Fruit fly (Drosophila melanogaster): ENCODE data around the gene cona.

Gene cona

DNA sequence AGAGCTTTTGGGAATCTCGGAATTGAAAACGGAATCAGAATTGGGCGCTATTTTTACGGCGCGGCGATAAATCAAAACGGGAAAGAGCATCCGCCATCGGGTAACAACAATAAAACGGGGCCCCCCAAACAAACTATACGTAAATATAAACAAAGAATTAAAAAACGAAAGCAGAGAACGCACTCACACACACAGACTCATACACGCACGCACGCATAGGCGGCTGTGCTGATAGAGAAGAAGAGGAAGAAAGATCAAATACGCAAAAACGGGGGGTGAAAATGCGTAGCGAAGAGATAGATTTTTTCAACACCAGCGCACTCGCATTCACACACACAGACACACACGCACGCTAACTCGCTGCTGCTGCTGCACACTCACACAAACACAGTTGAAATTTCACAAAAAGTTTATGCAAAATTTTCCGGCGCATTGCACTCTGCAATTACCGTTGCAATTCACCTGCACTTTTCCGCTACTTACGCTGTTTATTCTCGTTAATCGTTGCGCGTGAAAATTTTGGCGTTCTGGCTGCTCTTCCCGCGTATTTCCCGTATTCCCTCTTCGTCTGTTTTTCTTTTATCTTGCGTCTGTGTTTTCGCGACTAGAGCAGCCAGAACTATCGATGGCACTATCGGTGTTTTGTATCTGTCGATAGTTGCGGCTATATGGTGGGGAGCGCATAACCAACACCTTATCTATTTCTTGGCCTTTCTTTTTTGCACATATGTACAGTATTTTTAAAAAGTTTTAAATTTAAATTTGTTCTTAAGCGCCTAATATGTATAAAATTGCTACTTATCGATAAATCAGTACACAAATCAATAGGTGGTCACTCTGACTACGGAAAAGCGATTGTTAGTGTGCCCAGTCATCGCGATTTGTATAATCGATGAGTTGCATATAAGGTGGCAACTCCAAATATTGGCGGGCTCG lies 26.9 kb downstream of the cona start, which contains the start of gene CG31122 (continued):
- peak; percentile 36 for TF ChIP-seq CG4617 (GFP tag; optimal IDR thresholded peaks at IDR 0.05; ENCODE audit: borderline replicate concordance)
- no peak for TF ChIP-seq CG1832 (GFP tag; optimal IDR thresholded peaks at IDR 0.05)
- TF ChIP-seq Fer2 (tag; optimal IDR thresholded peaks at IDR 0.05): no peak
- TF ChIP-seq maf-S (GFP tag; optimal IDR thresholded peaks at IDR 0.05): peak; percentile 32
- TF ChIP-seq Bdp1 (GFP tag; optimal IDR thresholded peaks at IDR 0.05): peak; percentile 20
- TF ChIP-seq zfh1 (GFP tag; IDR thresholded peaks at IDR 0.05): 0 out of 3 replicates have a peak, but pooled peaks have one; percentile 12
- peak; percentile 47 for TF ChIP-seq B-H2 (GFP tag; optimal IDR thresholded peaks at IDR 0.05)
- peak; percentile 67 for TF ChIP-seq CG15514 (GFP tag; optimal IDR thresholded peaks at IDR 0.05)
- TF ChIP-seq CG9437 (GFP tag; optimal IDR thresholded peaks at IDR 0.05): no peak
- TF ChIP-seq Hr3 (GFP tag; optimal IDR thresholded peaks at IDR 0.05): peak; percentile 43
- TF ChIP-seq CG17802 (tag; optimal IDR thresholded peaks at IDR 0.05): no peak
- TF ChIP-seq dmrt11E (tag; optimal IDR thresholded peaks at IDR 0.05): peak; percentile 44
- TF ChIP-seq sisA (GFP tag; IDR thresholded peaks at IDR 0.05): peak; percentile 47; the same call in 1 of the 2 replicates
- TF ChIP-seq pnt (GFP tag; optimal IDR thresholded peaks at IDR 0.05): no peak
- TF ChIP-seq CG4730 (GFP tag; IDR thresholded peaks at IDR 0.05): no peak
- TF ChIP-seq CG17361 (GFP tag; IDR thresholded peaks at IDR 0.05): no peak; the same call in 2 of the 3 replicates
- no peak for TF ChIP-seq CG14014 (GFP tag; IDR thresholded peaks at IDR 0.05)
- no peak for TF ChIP-seq PHDP (tag; optimal IDR thresholded peaks at IDR 0.05)
- peak; percentile 33 for TF ChIP-seq Dek (tag; optimal IDR thresholded peaks at IDR 0.05)
- TF ChIP-seq Mrtf (GFP tag; IDR thresholded peaks at IDR 0.05): no peak
- TF ChIP-seq HLHmδ (GFP tag; optimal IDR thresholded peaks at IDR 0.05): no peak
- no peak for TF ChIP-seq CG7357 (GFP tag; IDR thresholded peaks at IDR 0.05)
- no peak for TF ChIP-seq phol (tag; optimal IDR thresholded peaks at IDR 0.05)
- no peak for TF ChIP-seq br (optimal IDR thresholded peaks at IDR 0.05)
- peak; percentile 14; the same call in 1 of the 2 replicates for TF ChIP-seq sob (GFP tag; IDR thresholded peaks at IDR 0.05)
- TF ChIP-seq sd (tag; optimal IDR thresholded peaks at IDR 0.05): peak; percentile 71
- TF ChIP-seq CG17385 (GFP tag; optimal IDR thresholded peaks at IDR 0.05): peak; percentile 97
- TF ChIP-seq usp (GFP tag; optimal IDR thresholded peaks at IDR 0.05): no peak
- TF ChIP-seq lov (optimal IDR thresholded peaks at IDR 0.05): no peak
- no peak for TF ChIP-seq lov (GFP tag; IDR thresholded peaks at IDR 0.05)
- no peak for TF ChIP-seq CG4282 (GFP tag; optimal IDR thresholded peaks at IDR 0.05)
- TF ChIP-seq onecut (GFP tag; IDR thresholded peaks at IDR 0.05): peak; percentile 77
- peak; percentile 41 for TF ChIP-seq CG4424 (GFP tag; optimal IDR thresholded peaks at IDR 0.05)
- no peak for TF ChIP-seq CG6175 (GFP tag; IDR thresholded peaks at IDR 0.05)
- no peak for TF ChIP-seq CG4328 (GFP tag; optimal IDR thresholded peaks at IDR 0.05)
- TF ChIP-seq CG12236 (GFP tag; optimal IDR thresholded peaks at IDR 0.05): peak; percentile 43
- TF ChIP-seq hb (GFP tag; IDR thresholded peaks at IDR 0.05; ENCODE audit: partially characterized antibody): peak; percentile 96
- no peak for TF ChIP-seq aop (GFP tag; IDR thresholded peaks at IDR 0.05)
- TF ChIP-seq CG2116 (GFP tag; optimal IDR thresholded peaks at IDR 0.05): peak; percentile 86
- TF ChIP-seq vfl (GFP tag; optimal IDR thresholded peaks at IDR 0.05): peak; percentile 53
- TF ChIP-seq CG13296 (GFP tag; optimal IDR thresholded peaks at IDR 0.05): no peak
- peak; percentile 95 for TF ChIP-seq vnd (GFP tag; IDR thresholded peaks at IDR 0.05; ENCODE audit: partially characterized antibody)
- peak; percentile 99 for TF ChIP-seq stwl (tag; optimal IDR thresholded peaks at IDR 0.05)
- TF ChIP-seq CG11560 (tag; IDR thresholded peaks at IDR 0.05): peak; percentile 49; the same call in 2 of the 3 replicates
- no peak for TF ChIP-seq CG13424 (tag; optimal IDR thresholded peaks at IDR 0.05)
- TF ChIP-seq Taf1 (GFP tag; IDR thresholded peaks at IDR 0.05): no peak
- no peak for TF ChIP-seq CG6254 (GFP tag; optimal IDR thresholded peaks at IDR 0.05)
- no peak for TF ChIP-seq ash1 (GFP tag; optimal IDR thresholded peaks at IDR 0.05)
- TF ChIP-seq CG11696 (GFP tag; IDR thresholded peaks at IDR 0.05): no peak
